Worm (Caenorhabditis elegans) whole organism, L1 larva: Measurements from ENCODE around the gene dyf-6.

Source experiments
- C16A3.4 ChIP-seq: fragments of 150-350 bp; optimal IDR thresholded peaks from 2 replicates; lab custom pipeline; 2014; ENCODE audit warnings: missing biosample characterization, missing genetic modification characterization
- F16B12.6 ChIP-seq: fragments of 150-350 bp; optimal IDR thresholded peaks from 2 replicates; lab custom pipeline; 2014; ENCODE audit warnings: missing biosample characterization, missing genetic modification characterization
- alr-1 ChIP-seq: fragments of 200-800 bp; sonication (Bioruptor generic); optimal IDR thresholded peaks from 2 replicates; lab custom pipeline; 2018; ENCODE audit warnings: borderline replicate concordance, mild to moderate bottlenecking, missing genetic modification characterization, missing compliant biosample characterization
- aly-2 ChIP-seq: fragments of 150-350 bp; optimal IDR thresholded peaks from 2 replicates; lab custom pipeline; 2014; ENCODE audit warnings: missing biosample characterization, missing genetic modification characterization
- blmp-1 ChIP-seq: fragments of 150-350 bp; optimal IDR thresholded peaks from 2 replicates; lab custom pipeline; 2014; ENCODE audit warnings: missing biosample characterization, missing genetic modification characterization
- ceh-8 ChIP-seq: fragments of 200-800 bp; sonication (Bioruptor generic); optimal IDR thresholded peaks from 2 replicates; lab custom pipeline; 2018; ENCODE audit warnings: mild to moderate bottlenecking, missing genetic modification characterization, moderate library complexity, missing compliant biosample characterization
- ceh-82 ChIP-seq, 3 experiments: fragments of 150-350 bp in 1 of 3; sonication (generic microtip) in 2 of 3; optimal IDR thresholded peaks; 2 replicates each; lab custom pipeline; 2014 to 2017; ENCODE audit warnings: missing biosample characterization in 3 of 3, missing genetic modification characterization in 3 of 3
- ceh-90 ChIP-seq: sonication (generic microtip); optimal IDR thresholded peaks from 2 replicates; lab custom pipeline; 2016; ENCODE audit warnings: missing genetic modification characterization, missing compliant biosample characterization
- ces-1 ChIP-seq: fragments of 150-350 bp; optimal IDR thresholded peaks from 2 replicates; lab custom pipeline; 2014; ENCODE audit warnings: missing biosample characterization, missing genetic modification reagents, missing genetic modification characterization
- dsc-1 ChIP-seq: sonication (generic microtip); optimal IDR thresholded peaks from 2 replicates; lab custom pipeline; 2016; ENCODE audit warnings: mild to moderate bottlenecking, missing genetic modification characterization, missing compliant biosample characterization
- efl-1 ChIP-seq, 4 experiments: fragments of 150-350 bp; optimal IDR thresholded peaks in 3 of 4; peaks in 1 of 4; 1 replicate in 1 of 4; 2 replicates in 3 of 4; lab custom pipeline; 2014; ENCODE audit warnings: missing biosample characterization in 2 of 4, missing genetic modification characterization in 2 of 4, missing genetic modification reagents in 2 of 4
- egl-27 ChIP-seq, 2 experiments: fragments of 150-350 bp in 1 of 2; sonication (generic microtip); optimal IDR thresholded peaks; 3 replicates each; lab custom pipeline; 2017 to 2018; ENCODE audit warnings: missing biosample characterization in 2 of 2, missing genetic modification characterization in 2 of 2, missing genetic modification reagents in 2 of 2
- ets-5 ChIP-seq: fragments of 200-800 bp; sonication (Bioruptor generic); IDR thresholded peaks from 2 replicates; pipeline ENCODE4 v1.3.6; 2022; ENCODE audit warnings: missing genetic modification characterization, missing compliant biosample characterization
- fkh-10 ChIP-seq: sonication (generic microtip); optimal IDR thresholded peaks from 2 replicates; lab custom pipeline; 2017; ENCODE audit warnings: missing biosample characterization, missing genetic modification reagents, missing genetic modification characterization
- fkh-8 ChIP-seq: sonication (generic microtip); optimal IDR thresholded peaks from 2 replicates; lab custom pipeline; 2016; ENCODE audit warnings: mild to moderate bottlenecking, missing genetic modification characterization, missing compliant biosample characterization
- fos-1 ChIP-seq: fragments of 150-350 bp; optimal IDR thresholded peaks from 2 replicates; lab custom pipeline; 2014; ENCODE audit warnings: missing biosample characterization, missing genetic modification characterization
- irx-1 ChIP-seq: sonication (generic microtip); optimal IDR thresholded peaks from 2 replicates; lab custom pipeline; 2016; ENCODE audit warnings: missing genetic modification characterization, missing compliant biosample characterization
- isw-1 ChIP-seq: fragments of 200-800 bp; sonication (Bioruptor generic); IDR thresholded peaks from 2 replicates; pipeline ENCODE4 v1.3.6; 2022; ENCODE audit warnings: missing genetic modification characterization, missing compliant biosample characterization
- jun-1 ChIP-seq: fragments of 150-350 bp; optimal IDR thresholded peaks from 2 replicates; lab custom pipeline; 2014; ENCODE audit warnings: missing biosample characterization, missing genetic modification reagents, missing genetic modification characterization
- lin-14 ChIP-seq: fragments of 200-800 bp; sonication (Bioruptor generic); optimal IDR thresholded peaks from 2 replicates; lab custom pipeline; 2018; ENCODE audit warnings: mild to moderate bottlenecking, missing genetic modification characterization, moderate library complexity, missing compliant biosample characterization
- lin-15B ChIP-seq: fragments of 150-350 bp; sonication (generic microtip); optimal IDR thresholded peaks from 3 replicates; lab custom pipeline; 2014; ENCODE audit warnings: missing biosample characterization, missing genetic modification characterization
- lin-35 ChIP-seq, 2 experiments: fragments of 150-350 bp; optimal IDR thresholded peaks; 2 replicates each; lab custom pipeline; 2014; ENCODE audit warnings: missing biosample characterization in 2 of 2, missing genetic modification characterization in 2 of 2, missing genetic modification reagents in 2 of 2
- lir-3 ChIP-seq: sonication (generic microtip); optimal IDR thresholded peaks from 2 replicates; lab custom pipeline; 2016; ENCODE audit warnings: mild to moderate bottlenecking, missing genetic modification characterization, moderate library complexity, missing compliant biosample characterization; ENCODE audit not compliant: poor library complexity
- lsy-2 ChIP-seq, 2 experiments: fragments of 150-350 bp; optimal IDR thresholded peaks; 2 replicates each; lab custom pipeline; 2014; ENCODE audit warnings: missing biosample characterization in 2 of 2, missing genetic modification characterization in 2 of 2
- mab-9 ChIP-seq: fragments of 200-800 bp; sonication (Bioruptor generic); IDR thresholded peaks from 2 replicates; pipeline ENCODE4 v1.3.6; 2022; ENCODE audit warnings: missing genetic modification reagents, missing genetic modification characterization, missing compliant biosample characterization
- mdl-1 ChIP-seq, 2 experiments: fragments of 150-350 bp; optimal IDR thresholded peaks; 2 replicates each; lab custom pipeline; 2014 to 2017; ENCODE audit warnings: missing biosample characterization in 2 of 2, missing genetic modification characterization in 2 of 2, inconsistent platforms in 1 of 2
- nhr-12 ChIP-seq: sonication (generic microtip); optimal IDR thresholded peaks from 2 replicates; lab custom pipeline; 2017; ENCODE audit warnings: missing biosample characterization, missing genetic modification characterization
- nhr-19 ChIP-seq: fragments of 200-800 bp; sonication (Bioruptor generic); conservative IDR thresholded peaks from 2 replicates; pipeline ENCODE4 v1.3.6; 2022; ENCODE audit warnings: missing genetic modification characterization, missing compliant biosample characterization
- nhr-20 ChIP-seq: sonication (generic microtip); optimal IDR thresholded peaks from 2 replicates; lab custom pipeline; 2016; ENCODE audit warnings: mild to moderate bottlenecking, missing genetic modification characterization, missing compliant biosample characterization
- nhr-28 ChIP-seq: fragments of 150-350 bp; optimal IDR thresholded peaks from 2 replicates; lab custom pipeline; 2014; ENCODE audit warnings: missing biosample characterization, missing genetic modification characterization
- nhr-47 ChIP-seq: sonication (generic microtip); optimal IDR thresholded peaks from 2 replicates; lab custom pipeline; 2016; ENCODE audit warnings: mild to moderate bottlenecking, missing genetic modification characterization, moderate library complexity, missing compliant biosample characterization
- nhr-71 ChIP-seq: sonication (generic microtip); optimal IDR thresholded peaks from 2 replicates; lab custom pipeline; 2016; ENCODE audit warnings: mild to moderate bottlenecking, missing genetic modification characterization, moderate library complexity, missing compliant biosample characterization
- nhr-77 ChIP-seq: fragments of 150-350 bp; optimal IDR thresholded peaks from 2 replicates; lab custom pipeline; 2014; ENCODE audit warnings: missing biosample characterization, missing genetic modification characterization
- nhr-90 ChIP-seq: sonication (generic microtip); optimal IDR thresholded peaks from 2 replicates; lab custom pipeline; 2016; ENCODE audit warnings: mild to moderate bottlenecking, missing genetic modification characterization, missing compliant biosample characterization; ENCODE audit not compliant: poor library complexity
- pag-3 ChIP-seq: sonication (generic microtip); optimal IDR thresholded peaks from 2 replicates; lab custom pipeline; 2017; ENCODE audit warnings: missing genetic modification characterization, mild to moderate bottlenecking, missing compliant biosample characterization, antibody characterized with exemption, borderline replicate concordance; ENCODE audit not compliant: insufficient read depth
- pax-3 ChIP-seq: fragments of 200-800 bp; sonication (Bioruptor generic); optimal IDR thresholded peaks from 2 replicates; lab custom pipeline; 2018; ENCODE audit warnings: mild to moderate bottlenecking, missing genetic modification characterization, moderate library complexity, missing compliant biosample characterization
- rnt-1 ChIP-seq: sonication (generic microtip); optimal IDR thresholded peaks from 2 replicates; lab custom pipeline; 2016; ENCODE audit warnings: mild to moderate bottlenecking, missing genetic modification characterization, moderate library complexity, missing compliant biosample characterization
- skn-1 ChIP-seq: fragments of 150-350 bp; optimal IDR thresholded peaks from 2 replicates; lab custom pipeline; 2014; ENCODE audit warnings: missing biosample characterization, missing genetic modification characterization
- snpc-4 ChIP-seq: fragments of 150-350 bp; optimal IDR thresholded peaks from 2 replicates; lab custom pipeline; 2014; ENCODE audit warnings: missing biosample characterization, missing genetic modification characterization
- snu-23 ChIP-seq: sonication (generic microtip); optimal IDR thresholded peaks from 2 replicates; lab custom pipeline; 2016; ENCODE audit warnings: missing genetic modification characterization, missing compliant biosample characterization
- swsn-7 ChIP-seq: sonication (generic microtip); optimal IDR thresholded peaks from 2 replicates; lab custom pipeline; 2016; ENCODE audit warnings: missing genetic modification characterization, missing compliant biosample characterization
- tbx-2 ChIP-seq: sonication (generic microtip); optimal IDR thresholded peaks from 2 replicates; lab custom pipeline; 2016; ENCODE audit warnings: missing genetic modification characterization, missing compliant biosample characterization
- unc-130 ChIP-seq: fragments of 150-350 bp; optimal IDR thresholded peaks from 2 replicates; lab custom pipeline; 2017; ENCODE audit warnings: missing biosample characterization, missing genetic modification characterization, inconsistent platforms
- unc-86 ChIP-seq: sonication (generic microtip); optimal IDR thresholded peaks from 2 replicates; lab custom pipeline; 2016; ENCODE audit warnings: missing genetic modification characterization, missing compliant biosample characterization
- vab-15 ChIP-seq: sonication (generic microtip); optimal IDR thresholded peaks from 2 replicates; lab custom pipeline; 2017; ENCODE audit warnings: missing genotype, mild to moderate bottlenecking, missing genetic modification characterization, missing compliant biosample characterization
- xbp-1 ChIP-seq: sonication (generic microtip); optimal IDR thresholded peaks from 2 replicates; lab custom pipeline; 2016; ENCODE audit warnings: missing genetic modification characterization, missing compliant biosample characterization
- ztf-11 ChIP-seq, 2 experiments: sonication (generic microtip); optimal IDR thresholded peaks; 2 replicates each; lab custom pipeline; 2016 to 2017; ENCODE audit warnings: missing genetic modification characterization in 2 of 2, missing biosample characterization in 1 of 2, missing compliant biosample characterization in 1 of 2
- ztf-4 ChIP-seq: fragments of 150-350 bp; optimal IDR thresholded peaks from 2 replicates; lab custom pipeline; 2014; ENCODE audit warnings: missing biosample characterization, missing genetic modification characterization

dyf-6 gene

ce11 chrX:10386408-10386807, at the start of gene dyf-6:
TSS of gene dyf-6 (minus strand) at chrX:10386508.
- TF ChIP-seq efl-1 (optimal IDR thresholded peaks at IDR 0.05; lab: Kevin White, UChicago) (no peak), efl-1 (GFP tag; optimal IDR thresholded peaks at IDR 0.05 in 1 of 2; lab: Kevin White, UChicago) (no peak), nhr-47 (tag; lab: Kevin White, UChicago) (no peak), ztf-11 (tag; optimal IDR thresholded peaks at IDR 0.05; lab: Kevin White, UChicago) (no peak), ceh-8 (GFP tag; lab: Kevin White, UChicago) (no peak)

- TF ChIP-seq ceh-8 (GFP tag; lab: Kevin White, UChicago), result peak; percentile 17
- TF ChIP-seq snpc-4 (tag; lab: Kevin White, UChicago), result no peak
- TF ChIP-seq dsc-1 (tag; lab: Kevin White, UChicago), result peak; percentile 56
- no peak for TF ChIP-seq aly-2 (tag; lab: Kevin White, UChicago)
- peak; percentile 89 for TF ChIP-seq lir-3 (tag; lab: Kevin White, UChicago)
- peak; percentile 75 for TF ChIP-seq nhr-47 (tag; lab: Kevin White, UChicago)
- TF ChIP-seq skn-1 (tag; lab: Kevin White, UChicago), result peak; percentile 23
- peak; percentile 55 for TF ChIP-seq mab-9 (GFP tag; lab: Robert Waterston, UW)
- TF ChIP-seq ces-1 (GFP tag; lab: Kevin White, UChicago), result peak; percentile 41
- peak; percentile 40 for TF ChIP-seq pax-3 (tag; lab: Kevin White, UChicago)
- TF ChIP-seq C16A3.4, result peak; percentile 51
- TF ChIP-seq blmp-1 (tag; lab: Kevin White, UChicago), result peak; percentile 61
- TF ChIP-seq tbx-2 (tag; lab: Kevin White, UChicago), result peak; percentile 73
- TF ChIP-seq lin-15B (tag; lab: Kevin White, UChicago), result no peak
- TF ChIP-seq nhr-19 (GFP tag; lab: Robert Waterston, UW), result peak; percentile 58
- TF ChIP-seq egl-27 (tag; optimal IDR thresholded peaks at IDR 0.05; lab: Kevin White, UChicago), result no peak
- TF ChIP-seq lin-35 (GFP tag; optimal IDR thresholded peaks at IDR 0.05; lab: Kevin White, UChicago), result peak in 1 of 2 experiments; percentile 60
- no peak for TF ChIP-seq nhr-90
- TF ChIP-seq vab-15 (tag; lab: Kevin White, UChicago), result no peak
- TF ChIP-seq lsy-2 (tag; optimal IDR thresholded peaks at IDR 0.05; lab: Kevin White, UChicago), result peak; percentile 36 to 68
- TF ChIP-seq irx-1 (tag; lab: Kevin White, UChicago), result peak; percentile 47
- TF ChIP-seq mdl-1 (tag; optimal IDR thresholded peaks at IDR 0.05; lab: Kevin White, UChicago), result peak in 1 of 2 experiments; percentile 34
- no peak for TF ChIP-seq F16B12.6 (tag; lab: Kevin White, UChicago)
- TF ChIP-seq ceh-90 (tag; lab: Kevin White, UChicago), result no peak
- TF ChIP-seq fos-1, result peak; percentile 16
- TF ChIP-seq xbp-1 (tag; lab: Kevin White, UChicago), result peak; percentile 53
- peak; percentile 45 for TF ChIP-seq jun-1 (tag; lab: Kevin White, UChicago)
- peak; percentile 35 to 68 (median 36) for TF ChIP-seq ceh-82 (tag; optimal IDR thresholded peaks at IDR 0.05; lab: Kevin White, UChicago)
- TF ChIP-seq snu-23 (GFP tag; lab: Kevin White, UChicago), result peak; percentile 63
- no peak for TF ChIP-seq pag-3
- peak; percentile 35 for TF ChIP-seq ztf-4 (tag; lab: Kevin White, UChicago)
- peak; percentile 39 for TF ChIP-seq rnt-1
- peak; percentile 64 for TF ChIP-seq isw-1
- no peak for TF ChIP-seq ets-5 (GFP tag; lab: Robert Waterston, UW)
- peak; percentile 98 for TF ChIP-seq fkh-10
- TF ChIP-seq unc-86 (tag; lab: Kevin White, UChicago), result peak; percentile 85
- TF ChIP-seq unc-130 (tag; lab: Kevin White, UChicago), result peak; percentile 47
- TF ChIP-seq nhr-77 (tag; lab: Kevin White, UChicago), result peak; percentile 25
- peak; percentile 32 for TF ChIP-seq nhr-20 (tag; lab: Kevin White, UChicago)
- TF ChIP-seq efl-1 (optimal IDR thresholded peaks at IDR 0.05; lab: Kevin White, UChicago), result peak; percentile 28 to 52
- TF ChIP-seq efl-1 (GFP tag; optimal IDR thresholded peaks at IDR 0.05 in 1 of 2; lab: Kevin White, UChicago), result peak in 1 of 2 experiments; percentile 60
- TF ChIP-seq fkh-8 (tag; lab: Kevin White, UChicago), result peak; percentile 89
- peak; percentile 15 for TF ChIP-seq nhr-12 (tag; lab: Kevin White, UChicago)
- peak; percentile 97 for TF ChIP-seq lin-14 (GFP tag; lab: Kevin White, UChicago)
- no peak for TF ChIP-seq alr-1
- TF ChIP-seq swsn-7 (tag; lab: Kevin White, UChicago), result peak; percentile 72
- TF ChIP-seq nhr-71 (tag; lab: Kevin White, UChicago), result peak; percentile 82
- TF ChIP-seq nhr-28, result no peak
Observed at ce11 chrX:10435492-10435939, 49.2 kb upstream of the dyf-6 start.
